Fruit fly (Drosophila melanogaster) whole organism, wandering third instar larva: ENCODE results near the gene CG14933.

Source experiments
- Abd-B ChIP-seq: fragments of >200 bp; optimal IDR thresholded peaks from 2 replicates; lab custom pipeline; 2017; ENCODE audit warnings: missing biosample characterization, missing genetic modification characterization
- CG32264 ChIP-seq: fragments of 200-800 bp; sonication (Bioruptor generic); optimal IDR thresholded peaks from 2 replicates; lab custom pipeline; 2016; ENCODE audit warnings: missing biosample characterization, missing genetic modification characterization
- CG9705 ChIP-seq: fragments of 200-800 bp; sonication (Bioruptor generic); optimal IDR thresholded peaks from 2 replicates; lab custom pipeline; 2018; ENCODE audit warnings: missing biosample characterization, mild to moderate bottlenecking, missing genetic modification characterization
- CrebA ChIP-seq: fragments of 200-800 bp; sonication (Bioruptor generic); optimal IDR thresholded peaks from 2 replicates; lab custom pipeline; 2016; ENCODE audit warnings: missing biosample characterization, mild to moderate bottlenecking, missing genetic modification characterization, borderline replicate concordance
- Dfd ChIP-seq: fragments of >200 bp; optimal IDR thresholded peaks from 2 replicates; lab custom pipeline; 2017; ENCODE audit warnings: missing biosample characterization, missing genetic modification characterization
- Dif ChIP-seq: fragments of 200-275, 200-300 bp; sonication (Bioruptor generic); optimal IDR thresholded peaks from 2 replicates; lab custom pipeline; 2018; ENCODE audit warnings: missing biosample characterization, missing genetic modification characterization; ENCODE audit not compliant: partially characterized antibody
- GATAd ChIP-seq: sonication (Bioruptor generic); optimal IDR thresholded peaks from 2 replicates; lab custom pipeline; 2016; ENCODE audit warnings: missing biosample characterization, missing genetic modification characterization
- HLH106 ChIP-seq: fragments of 200-800 bp; optimal IDR thresholded peaks from 3 replicates; lab custom pipeline; 2019; ENCODE audit warnings: missing biosample characterization, mild to moderate bottlenecking, missing genetic modification characterization, moderate library complexity
- Hnf4 ChIP-seq: fragments of 200-800 bp; sonication (Bioruptor generic); optimal IDR thresholded peaks from 2 replicates; lab custom pipeline; 2016; ENCODE audit warnings: missing biosample characterization, mild to moderate bottlenecking, missing genetic modification characterization
- Hr78 ChIP-seq: fragments of >200 bp; optimal IDR thresholded peaks from 2 replicates; lab custom pipeline; 2017; ENCODE audit warnings: missing biosample characterization, missing genetic modification characterization
- Hr83 ChIP-seq: fragments of 200-300 bp; sonication (Bioruptor generic); optimal IDR thresholded peaks from 2 replicates; lab custom pipeline; 2016; ENCODE audit warnings: missing biosample characterization, mild to moderate bottlenecking, missing genetic modification characterization, moderate library complexity; ENCODE audit not compliant: poor library complexity, severe bottlenecking
- Jra ChIP-seq: sonication (Bioruptor generic); optimal IDR thresholded peaks from 2 replicates; lab custom pipeline; 2016; ENCODE audit warnings: missing biosample characterization, missing genetic modification characterization
- Mio ChIP-seq: sonication (Bioruptor generic); optimal IDR thresholded peaks from 2 replicates; lab custom pipeline; 2016; ENCODE audit warnings: missing biosample characterization, missing genetic modification characterization
- N ChIP-seq: fragments of >200 bp; optimal IDR thresholded peaks from 2 replicates; lab custom pipeline; 2018; ENCODE audit warnings: missing biosample characterization, missing external identifiers, missing genetic modification characterization
- OdsH ChIP-seq: fragments of 200-800 bp; sonication (Bioruptor generic); optimal IDR thresholded peaks from 2 replicates; lab custom pipeline; 2016; ENCODE audit warnings: missing biosample characterization, mild to moderate bottlenecking, missing genetic modification characterization
- Rel ChIP-seq, 2 experiments: fragments of 200-800 bp; sonication (Bioruptor generic) in 1 of 2; optimal IDR thresholded peaks; 2 replicates in 1 of 2; 3 replicates in 1 of 2; lab custom pipeline; 2016 to 2019; ENCODE audit warnings: mild to moderate bottlenecking in 2 of 2, missing biosample characterization in 2 of 2, missing genetic modification characterization in 2 of 2, moderate library complexity in 1 of 2
- Sp1 ChIP-seq: fragments of 200-800 bp; sonication (Bioruptor generic); optimal IDR thresholded peaks from 3 replicates; lab custom pipeline; 2019; ENCODE audit warnings: missing biosample characterization, mild to moderate bottlenecking, missing genetic modification characterization, moderate library complexity
- Vsx2 ChIP-seq: fragments of 200-300, 225-300 bp; sonication (Bioruptor generic); optimal IDR thresholded peaks from 2 replicates; lab custom pipeline; 2018; ENCODE audit warnings: missing biosample characterization, missing genetic modification characterization; ENCODE audit not compliant: partially characterized antibody
- br ChIP-seq: fragments of 200-800 bp; sonication (Bioruptor generic); optimal IDR thresholded peaks from 2 replicates; lab custom pipeline; 2016; ENCODE audit warnings: missing biosample characterization, missing genetic modification characterization
- brk ChIP-seq: fragments of 200-800 bp; sonication (Bioruptor generic); optimal IDR thresholded peaks from 2 replicates; lab custom pipeline; 2016; ENCODE audit warnings: missing biosample characterization, mild to moderate bottlenecking, missing genetic modification characterization
- dl ChIP-seq, 2 experiments: fragments of 175-275, 200-275 bp in 1 of 2; fragments of 200-275 bp in 1 of 2; sonication (Bioruptor generic); optimal IDR thresholded peaks; lab custom pipeline; 2018; ENCODE audit warnings: mild to moderate bottlenecking in 2 of 2, missing biosample characterization in 2 of 2, missing genetic modification characterization in 2 of 2, moderate library complexity in 2 of 2; ENCODE audit not compliant: partially characterized antibody in 2 of 2, insufficient read depth in 1 of 2
- dmrt93B ChIP-seq: fragments of 200-800 bp; sonication (Bioruptor generic); optimal IDR thresholded peaks from 2 replicates; lab custom pipeline; 2018; ENCODE audit warnings: missing biosample characterization, mild to moderate bottlenecking, missing genetic modification characterization
- dsf ChIP-seq: sonication (Bioruptor generic); optimal IDR thresholded peaks from 2 replicates; lab custom pipeline; 2016; ENCODE audit warnings: missing biosample characterization, missing genetic modification characterization, borderline replicate concordance
- ey ChIP-seq: fragments of 200-800 bp; sonication (Bioruptor generic); optimal IDR thresholded peaks from 2 replicates; lab custom pipeline; 2016; ENCODE audit warnings: missing biosample characterization, missing genetic modification characterization
- foxo ChIP-seq, 2 experiments: fragments of 200-800 bp; sonication (Bioruptor generic); optimal IDR thresholded peaks; 2 replicates in 1 of 2; 3 replicates in 1 of 2; lab custom pipeline; 2016 to 2017; ENCODE audit warnings: missing biosample characterization in 2 of 2, missing genetic modification characterization in 2 of 2
- fru ChIP-seq: fragments of 200-800 bp; sonication (Bioruptor generic); optimal IDR thresholded peaks from 3 replicates; lab custom pipeline; 2016; ENCODE audit warnings: missing biosample characterization, mild to moderate bottlenecking, missing genetic modification characterization
- h ChIP-seq: fragments of 200-800 bp; sonication (Bioruptor generic); optimal IDR thresholded peaks from 3 replicates; lab custom pipeline; 2016; ENCODE audit warnings: missing biosample characterization, mild to moderate bottlenecking, missing genetic modification characterization
- jim ChIP-seq: fragments of 175-275, 200-325 bp; sonication (Bioruptor generic); optimal IDR thresholded peaks from 2 replicates; lab custom pipeline; 2016; ENCODE audit warnings: missing biosample characterization, mild to moderate bottlenecking, missing genetic modification characterization
- lola ChIP-seq: fragments of >200 bp; optimal IDR thresholded peaks from 2 replicates; lab custom pipeline; 2017; ENCODE audit warnings: missing biosample characterization, missing genetic modification characterization
- pan ChIP-seq: fragments of >200 bp; optimal IDR thresholded peaks from 2 replicates; lab custom pipeline; 2017
- psq ChIP-seq: fragments of 200-800 bp; sonication (Bioruptor generic); optimal IDR thresholded peaks from 3 replicates; lab custom pipeline; 2017; ENCODE audit warnings: missing biosample characterization, mild to moderate bottlenecking, missing genetic modification characterization, moderate library complexity
- rgr ChIP-seq: fragments of 200-800 bp; sonication (Bioruptor generic); optimal IDR thresholded peaks from 3 replicates; lab custom pipeline; 2016; ENCODE audit warnings: missing biosample characterization, mild to moderate bottlenecking, missing genetic modification characterization
- sage ChIP-seq: fragments of 200-800 bp; sonication (Bioruptor generic); optimal IDR thresholded peaks from 2 replicates; lab custom pipeline; 2016; ENCODE audit warnings: missing biosample characterization, mild to moderate bottlenecking, missing genetic modification characterization
- sv ChIP-seq: fragments of 200-800 bp; sonication (Bioruptor generic); optimal IDR thresholded peaks from 3 replicates; lab custom pipeline; 2016; ENCODE audit warnings: missing biosample characterization, missing genetic modification characterization
- tai ChIP-seq: sonication (Bioruptor generic); optimal IDR thresholded peaks from 2 replicates; lab custom pipeline; 2016; ENCODE audit warnings: missing biosample characterization, missing genetic modification characterization
- usp ChIP-seq: fragments of >200 bp; optimal IDR thresholded peaks from 2 replicates; lab custom pipeline; 2017; ENCODE audit warnings: missing biosample characterization, missing genetic modification characterization
- woc ChIP-seq: sonication (Bioruptor generic); optimal IDR thresholded peaks from 2 replicates; lab custom pipeline; 2016; ENCODE audit warnings: missing biosample characterization, mild to moderate bottlenecking, missing genetic modification characterization

Gene CG14933

DNA sequence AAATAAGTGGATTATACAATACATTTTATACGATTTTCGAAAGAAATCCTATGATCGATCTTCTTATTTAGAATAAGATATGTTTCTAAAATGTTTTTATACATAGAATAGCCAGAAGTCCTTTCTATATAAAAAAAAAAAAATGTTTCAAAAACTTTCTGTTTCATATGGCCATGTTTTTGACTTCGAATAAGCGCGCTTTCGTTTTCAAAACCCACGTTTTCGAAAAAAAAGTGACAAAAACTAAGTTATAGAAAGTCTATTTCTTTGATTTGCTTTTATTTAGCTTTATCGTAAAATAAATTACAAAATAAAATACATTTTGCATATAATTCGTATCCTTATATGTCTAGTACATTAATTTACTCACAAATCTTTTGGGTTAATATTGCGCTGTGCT, 32.8 kb upstream of the CG14933 start:
- TF ChIP-seq Jra (GFP tag; lab: Kevin White, UChicago), result no peak
- TF ChIP-seq br, result no peak
- TF ChIP-seq dl (GFP tag; optimal IDR thresholded peaks at IDR 0.05; lab: Kevin White, UChicago; ENCODE audit: insufficient read depth in 1 of 2, partially characterized antibody in 2 of 2), result no peak
- no peak for TF ChIP-seq psq (GFP tag; lab: Kevin White, UChicago)
- TF ChIP-seq ey (GFP tag; lab: Kevin White, UChicago), result no peak
- no peak for TF ChIP-seq Abd-B (GFP tag; lab: Kevin White, UChicago)
- TF ChIP-seq Rel (GFP tag; optimal IDR thresholded peaks at IDR 0.05; lab: Kevin White, UChicago), result no peak
- no peak for TF ChIP-seq Rel (tag; optimal IDR thresholded peaks at IDR 0.05; lab: Kevin White, UChicago)
- TF ChIP-seq dmrt93B, result no peak
- TF ChIP-seq CrebA, result no peak
- no peak for TF ChIP-seq fru (GFP tag; lab: Kevin White, UChicago)
- no peak for TF ChIP-seq GATAd (GFP tag; lab: Kevin White, UChicago)
- TF ChIP-seq h (GFP tag; lab: Kevin White, UChicago), result no peak
- no peak for TF ChIP-seq N (GFP tag; lab: Kevin White, UChicago)
- TF ChIP-seq Vsx2, result no peak
- no peak for TF ChIP-seq Hnf4 (GFP tag; lab: Kevin White, UChicago)
- TF ChIP-seq Mio, result no peak
- TF ChIP-seq Hr78 (GFP tag; lab: Kevin White, UChicago), result no peak
- no peak for TF ChIP-seq brk (GFP tag; lab: Kevin White, UChicago)

DNA sequence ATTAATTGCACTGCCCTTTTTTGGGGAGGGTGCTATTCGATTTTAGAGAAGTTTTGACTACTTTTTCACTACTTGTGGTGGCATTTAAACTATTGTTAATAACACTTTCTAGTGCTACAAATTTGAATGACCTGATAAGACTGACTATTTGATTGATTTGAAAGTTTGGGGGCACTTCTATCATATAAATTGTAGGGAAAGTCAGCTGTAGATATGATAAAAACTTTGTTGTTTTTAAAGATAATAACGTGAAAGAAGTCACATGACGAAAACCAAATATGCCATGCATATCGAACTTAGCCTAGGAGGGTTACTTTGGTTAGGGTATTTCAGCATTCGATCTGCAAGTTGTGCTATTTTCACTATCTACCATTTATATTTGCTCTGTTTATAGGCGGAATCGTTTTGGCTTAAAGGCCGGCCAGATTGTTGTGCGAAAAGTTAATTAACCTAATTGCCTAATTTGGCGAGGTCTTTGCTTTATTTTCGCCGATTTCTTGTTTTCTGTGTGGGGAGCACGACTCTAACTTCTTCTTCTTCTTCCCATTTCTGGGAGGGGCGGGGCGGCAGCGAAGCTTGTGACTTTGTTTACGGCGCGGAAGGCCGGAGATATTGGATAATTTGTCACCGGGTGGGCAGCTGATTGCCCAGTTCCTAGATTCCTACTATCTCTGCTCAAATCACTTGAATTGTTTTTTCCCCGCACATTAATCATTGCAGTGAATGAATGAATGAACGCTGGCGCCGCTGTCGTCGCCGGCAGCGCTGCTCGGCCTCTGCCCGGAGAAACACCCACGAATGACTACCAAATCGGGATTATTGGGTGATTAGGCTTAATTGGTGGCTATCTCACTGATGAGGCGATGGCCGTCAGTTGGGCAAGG, 29.6 kb upstream of the CG14933 start:
- TF ChIP-seq Rel (GFP tag; optimal IDR thresholded peaks at IDR 0.05; lab: Kevin White, UChicago) (no peak), Rel (tag; optimal IDR thresholded peaks at IDR 0.05; lab: Kevin White, UChicago) (peak; percentile 59), fru (GFP tag; lab: Kevin White, UChicago) (peak; percentile 0), br (no peak)
- TF ChIP-seq, all 38 proteins: peak for 2

DNA sequence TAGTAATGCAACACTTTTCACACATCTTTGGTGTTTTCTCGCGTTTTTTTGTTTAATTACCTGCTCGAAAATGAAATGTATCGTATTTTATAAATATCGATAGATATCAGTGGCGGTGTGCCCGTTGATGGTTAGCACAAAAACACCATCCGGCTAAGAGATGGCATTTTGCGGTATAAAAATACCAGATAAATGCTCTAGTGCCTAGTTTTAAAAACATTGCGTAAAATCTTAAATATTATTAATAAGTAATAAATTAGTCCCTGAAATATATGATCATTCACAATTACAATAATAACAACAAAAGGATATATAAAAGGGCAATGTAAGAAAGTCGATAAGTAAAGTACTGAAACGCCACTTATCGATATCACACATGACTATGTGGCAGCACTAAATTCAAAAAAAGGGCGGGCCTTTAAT, 29.0 kb upstream of the CG14933 start, which contains the start of gene CycY:
TSS of gene CycY (minus strand) at position 116 of the 423 bp plus-strand sequence.
- TF ChIP-seq OdsH, result no peak
- TF ChIP-seq dsf (GFP tag; lab: Kevin White, UChicago), result no peak
- no peak for TF ChIP-seq Dfd (GFP tag; lab: Kevin White, UChicago)
- TF ChIP-seq Mio, result no peak
- peak in 1 of 2 experiments; percentile 11 for TF ChIP-seq foxo (GFP tag; optimal IDR thresholded peaks at IDR 0.05; lab: Kevin White, UChicago)
- peak; percentile 63 for TF ChIP-seq brk (GFP tag; lab: Kevin White, UChicago)
- no peak for TF ChIP-seq dl (GFP tag; optimal IDR thresholded peaks at IDR 0.05; lab: Kevin White, UChicago; ENCODE audit: insufficient read depth in 1 of 2, partially characterized antibody in 2 of 2)
- no peak for TF ChIP-seq Rel (GFP tag; optimal IDR thresholded peaks at IDR 0.05; lab: Kevin White, UChicago)
- TF ChIP-seq Rel (tag; optimal IDR thresholded peaks at IDR 0.05; lab: Kevin White, UChicago), result no peak
- no peak for TF ChIP-seq GATAd (GFP tag; lab: Kevin White, UChicago)
- TF ChIP-seq Jra (GFP tag; lab: Kevin White, UChicago), result no peak
- peak; percentile 3 for TF ChIP-seq Sp1
- TF ChIP-seq HLH106 (tag; lab: Kevin White, UChicago), result peak; percentile 5

DNA sequence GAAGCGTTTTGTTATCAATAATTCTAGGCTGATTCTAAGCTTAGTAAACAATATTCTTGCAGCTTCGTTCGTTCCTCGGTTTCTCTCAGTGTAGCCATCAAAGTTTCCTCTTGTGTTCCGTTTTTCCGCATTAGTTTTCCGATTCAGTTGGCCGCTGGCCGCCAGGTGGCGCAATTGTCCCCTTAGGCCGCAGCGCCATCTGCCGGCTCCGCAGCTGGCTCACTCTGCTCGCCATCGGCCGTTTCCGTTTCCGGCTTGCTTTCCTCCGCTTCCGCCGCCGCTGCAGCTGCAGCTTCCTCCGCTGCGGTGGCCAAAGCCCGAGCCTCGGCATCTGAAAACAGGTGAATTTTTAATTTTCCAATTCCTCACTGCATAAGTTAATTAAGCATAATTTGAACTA, 26.3 kb upstream of the CG14933 start:
- TF ChIP-seq lola (GFP tag; lab: Kevin White, UChicago) (no peak), CrebA (no peak), dl (GFP tag; optimal IDR thresholded peaks at IDR 0.05; lab: Kevin White, UChicago; ENCODE audit: insufficient read depth in 1 of 2, partially characterized antibody in 2 of 2) (no peak), CG32264 (GFP tag; lab: Kevin White, UChicago) (no peak), sv (peak; percentile 62), dsf (GFP tag; lab: Kevin White, UChicago) (no peak), usp (GFP tag; lab: Kevin White, UChicago) (no peak), woc (GFP tag; lab: Kevin White, UChicago) (no peak), Rel (GFP tag; optimal IDR thresholded peaks at IDR 0.05; lab: Kevin White, UChicago) (no peak), Rel (tag; optimal IDR thresholded peaks at IDR 0.05; lab: Kevin White, UChicago) (no peak), Mio (no peak), fru (GFP tag; lab: Kevin White, UChicago) (no peak), Abd-B (GFP tag; lab: Kevin White, UChicago) (no peak), dmrt93B (peak; percentile 54), HLH106 (tag; lab: Kevin White, UChicago) (peak; percentile 34), h (GFP tag; lab: Kevin White, UChicago) (peak; percentile 41), rgr (GFP tag; lab: Kevin White, UChicago) (peak; percentile 44), psq (GFP tag; lab: Kevin White, UChicago) (no peak), pan (lab: Kevin White, UChicago) (no peak), sage (GFP tag; lab: Kevin White, UChicago) (no peak), Hnf4 (GFP tag; lab: Kevin White, UChicago) (no peak), CG9705 (GFP tag; lab: Kevin White, UChicago) (peak; percentile 53), jim (GFP tag; lab: Kevin White, UChicago) (no peak), Dfd (GFP tag; lab: Kevin White, UChicago) (no peak), tai (GFP tag; lab: Kevin White, UChicago) (no peak), Sp1 (no peak), Hr78 (GFP tag; lab: Kevin White, UChicago) (no peak), br (peak; percentile 13), brk (GFP tag; lab: Kevin White, UChicago) (no peak), GATAd (GFP tag; lab: Kevin White, UChicago) (no peak), Dif (GFP tag; lab: Kevin White, UChicago) (no peak), Hr83 (GFP tag; lab: Kevin White, UChicago) (peak; percentile 4)
